Worm (Caenorhabditis elegans): ENCODE measurements around the gene C17G10.6.

The C17G10.6 gene

DNA sequence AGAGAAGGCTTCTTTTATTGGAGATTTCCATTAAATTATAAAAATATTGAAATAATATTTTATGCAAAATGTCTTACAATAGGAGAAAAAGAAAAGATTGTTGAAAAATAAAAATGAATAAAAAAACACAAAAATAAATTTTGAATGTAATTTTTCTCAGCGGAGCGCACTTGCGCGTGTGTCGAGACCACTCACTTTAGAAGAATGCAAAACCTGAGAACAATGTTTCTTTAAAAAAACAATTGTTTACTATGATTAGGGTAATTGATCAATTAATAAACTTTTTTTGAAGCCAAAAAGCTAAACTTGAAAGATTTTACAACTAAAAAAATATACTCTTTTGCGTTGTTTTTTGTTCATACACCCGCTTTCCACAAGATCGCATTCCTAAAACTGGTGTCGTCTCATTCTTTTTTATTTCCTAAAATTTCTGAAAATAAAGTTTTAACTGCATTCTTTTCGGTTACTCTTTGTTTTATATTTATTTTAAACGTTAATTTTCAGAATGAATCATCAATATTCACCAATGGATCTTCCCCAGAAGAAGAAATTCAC lies 8.8 kb downstream of the C17G10.6 start, which contains the start of gene ttc-4 (continued):
- TF ChIP-seq efl-1 (optimal IDR thresholded peaks at IDR 0.05) (peak; percentile 50 to 59), efl-1 (GFP tag; optimal IDR thresholded peaks at IDR 0.05 in 1 of 2) (peak; percentile 1 to 58), F16B12.6 (tag; optimal IDR thresholded peaks at IDR 0.05) (peak; percentile 12), nhr-47 (tag; optimal IDR thresholded peaks at IDR 0.05) (peak; percentile 43), nhr-77 (tag; optimal IDR thresholded peaks at IDR 0.05) (peak; percentile 34), ztf-11 (tag; optimal IDR thresholded peaks at IDR 0.05) (no peak), fos-1 (tag; optimal IDR thresholded peaks at IDR 0.05) (no peak), dpl-1 (GFP tag; optimal IDR thresholded peaks at IDR 0.05) (peak; percentile 11 to 67 (median 41)), C04F5.9 (tag; optimal IDR thresholded peaks at IDR 0.05) (no peak), ceh-82 (tag; optimal IDR thresholded peaks at IDR 0.05) (peak in 2 of 3 experiments; percentile 1), tbx-2 (tag; optimal IDR thresholded peaks at IDR 0.05) (peak; percentile 23), nhr-90 (tag; optimal IDR thresholded peaks at IDR 0.05; ENCODE audit: poor library complexity) (peak; percentile 26), egl-27 (tag; optimal IDR thresholded peaks at IDR 0.05) (no peak), ceh-90 (tag; optimal IDR thresholded peaks at IDR 0.05) (no peak), snpc-4 (tag; optimal IDR thresholded peaks at IDR 0.05) (peak; percentile 15), fkh-8 (tag; optimal IDR thresholded peaks at IDR 0.05) (peak; percentile 45), xbp-1 (tag; optimal IDR thresholded peaks at IDR 0.05) (peak; percentile 33)

DNA sequence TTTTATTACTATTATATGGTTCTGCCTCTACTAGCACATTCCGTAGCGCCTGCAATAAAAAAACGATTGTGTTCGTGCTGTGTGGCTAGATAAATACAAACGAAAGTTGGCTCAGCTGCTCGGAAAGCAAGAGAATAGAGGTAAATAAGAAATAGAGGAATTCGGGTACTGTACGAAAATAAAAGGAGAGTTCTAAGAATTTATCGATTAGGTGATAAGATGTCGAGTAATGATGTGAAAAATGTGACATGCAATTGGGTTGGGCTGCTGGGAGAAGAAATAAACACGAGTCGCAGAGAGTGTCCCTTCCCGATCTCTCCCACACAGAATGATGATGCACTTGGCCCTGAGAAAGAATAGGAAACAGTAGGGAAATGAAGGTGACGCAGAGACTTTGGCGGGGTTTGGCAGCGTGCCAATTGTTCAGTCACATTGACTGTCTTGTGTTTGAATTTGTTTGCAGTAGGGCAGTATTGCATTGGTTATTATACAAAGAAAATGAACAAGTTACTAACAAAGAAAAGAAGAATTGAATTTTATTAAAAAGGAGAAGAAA lies 9.6 kb downstream of the C17G10.6 start, which contains the start of gene cdc-14:
Gene cdc-14, minus strand, starts transcription at position 51 of the 556 bp plus-strand sequence.
- peak; percentile 81 for TF ChIP-seq snpc-4 (tag; optimal IDR thresholded peaks at IDR 0.05)
- peak; percentile 48 for TF ChIP-seq ama-1 (optimal IDR thresholded peaks at IDR 0.05)
- no peak for TF ChIP-seq pqm-1 (tag; optimal IDR thresholded peaks at IDR 0.05)
- TF ChIP-seq fkh-8 (tag; optimal IDR thresholded peaks at IDR 0.05) = no peak
- peak; percentile 61 for TF ChIP-seq nhr-47 (tag; optimal IDR thresholded peaks at IDR 0.05)
- TF ChIP-seq unc-98 (GFP tag; IDR thresholded peaks at IDR 0.05) = no peak
- no peak for TF ChIP-seq irx-1 (tag; optimal IDR thresholded peaks at IDR 0.05)
- no peak for TF ChIP-seq zip-4 (GFP tag; optimal IDR thresholded peaks at IDR 0.05)
- no peak for TF ChIP-seq dsc-1 (tag; optimal IDR thresholded peaks at IDR 0.05)
- TF ChIP-seq lin-39 (tag; optimal IDR thresholded peaks at IDR 0.05) = peak; percentile 8
- TF ChIP-seq hlh-4 (tag; optimal IDR thresholded peaks at IDR 0.05) = no peak
- TF ChIP-seq C34B4.2 (tag; optimal IDR thresholded peaks at IDR 0.05) = no peak
- peak; percentile 39 for TF ChIP-seq F16B12.6 (tag; optimal IDR thresholded peaks at IDR 0.05)
- peak; percentile 92 for TF ChIP-seq snu-23 (GFP tag; optimal IDR thresholded peaks at IDR 0.05)
- TF ChIP-seq nhr-90 (tag; optimal IDR thresholded peaks at IDR 0.05; ENCODE audit: poor library complexity) = peak; percentile 64
- no peak for TF ChIP-seq nhr-28 (tag; optimal IDR thresholded peaks at IDR 0.05)
- TF ChIP-seq efl-3 (GFP tag; optimal IDR thresholded peaks at IDR 0.05) = no peak
- peak in 1 of 3 experiments; percentile 36 for TF ChIP-seq ceh-82 (tag; optimal IDR thresholded peaks at IDR 0.05)
- TF ChIP-seq elt-3 (tag; optimal IDR thresholded peaks at IDR 0.05) = peak in 2 of 6 experiments; percentile 39 to 73
- no peak for TF ChIP-seq alr-1 (tag; optimal IDR thresholded peaks at IDR 0.05; ENCODE audit: borderline replicate concordance)
- TF ChIP-seq mdl-1 (tag; optimal IDR thresholded peaks at IDR 0.05) = peak in 1 of 2 experiments; percentile 87
- TF ChIP-seq mep-1 (tag; optimal IDR thresholded peaks at IDR 0.05) = peak; percentile 84
- TF ChIP-seq nhr-76 (tag; optimal IDR thresholded peaks at IDR 0.05) = no peak
- no peak for TF ChIP-seq hpl-2 (GFP tag; optimal IDR thresholded peaks at IDR 0.05)
- peak; percentile 98 for TF ChIP-seq pag-3 (tag; optimal IDR thresholded peaks at IDR 0.05; ENCODE audit: borderline replicate concordance, insufficient read depth)
- peak; percentile 37 for TF ChIP-seq isw-1 (GFP tag; IDR thresholded peaks at IDR 0.05)
- peak; percentile 56 for TF ChIP-seq vab-15 (tag; optimal IDR thresholded peaks at IDR 0.05)
- TF ChIP-seq lir-3 (tag; optimal IDR thresholded peaks at IDR 0.05; ENCODE audit: poor library complexity) = peak; percentile 57
- TF ChIP-seq nhr-71 (tag; optimal IDR thresholded peaks at IDR 0.05) = peak; percentile 90
- no peak for TF ChIP-seq fkh-10 (GFP tag; optimal IDR thresholded peaks at IDR 0.05)
- TF ChIP-seq ets-5 (GFP tag; IDR thresholded peaks at IDR 0.05) = no peak
- no peak for TF ChIP-seq aly-2 (tag; optimal IDR thresholded peaks at IDR 0.05)
- peak; percentile 96 for TF ChIP-seq lin-14 (GFP tag; optimal IDR thresholded peaks at IDR 0.05)
- no peak for TF ChIP-seq unc-86 (tag; optimal IDR thresholded peaks at IDR 0.05)
- no peak for TF ChIP-seq sptf-1 (tag; optimal IDR thresholded peaks at IDR 0.05)
- TF ChIP-seq lin-13 (GFP tag; optimal IDR thresholded peaks at IDR 0.05) = peak; percentile 72
- TF ChIP-seq ceh-88 (GFP tag; IDR thresholded peaks at IDR 0.05) = no peak
- TF ChIP-seq blmp-1 (tag; optimal IDR thresholded peaks at IDR 0.05) = peak; percentile 64
- no peak for TF ChIP-seq egl-27 (tag; optimal IDR thresholded peaks at IDR 0.05)
- TF ChIP-seq nhr-77 (tag; optimal IDR thresholded peaks at IDR 0.05) = peak; percentile 59
